Worm (Caenorhabditis elegans) whole organism, mixed stage, embryonic: ENCODE data around the gene F52D2.12.

Source experiments
- lsy-2 ChIP-seq: fragments of 150-350 bp; optimal IDR thresholded peaks from 2 replicates; lab custom pipeline; 2014; ENCODE audit warnings: missing biosample characterization, missing genetic modification characterization
- nhr-237 ChIP-seq: fragments of 150-350 bp; optimal IDR thresholded peaks from 2 replicates; lab custom pipeline; 2014; ENCODE audit warnings: missing biosample characterization, missing genetic modification characterization
- ztf-11 ChIP-seq: fragments of 150-350 bp; optimal IDR thresholded peaks from 2 replicates; lab custom pipeline; 2014; ENCODE audit warnings: missing biosample characterization, missing genetic modification characterization

DNA sequence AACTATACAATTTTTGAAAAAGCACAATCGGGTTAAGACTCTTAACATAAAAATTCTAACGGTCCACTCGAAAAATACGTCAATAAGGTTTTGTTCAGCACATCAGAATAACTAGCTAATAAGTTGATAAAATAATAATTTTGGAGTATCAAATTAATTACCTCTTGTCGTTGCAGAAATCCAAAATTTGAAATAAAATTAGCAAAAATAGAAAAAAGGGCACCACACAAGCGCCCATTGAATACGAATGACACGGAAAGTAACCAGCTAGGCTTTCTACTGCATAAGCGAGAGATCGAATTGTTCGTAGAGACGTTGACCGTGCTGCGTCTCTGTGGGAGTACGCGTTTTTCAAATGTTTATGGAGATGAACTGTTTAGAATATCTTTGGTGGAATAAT is 18.8 kb upstream of the F52D2.12 start:
- no peak for TF ChIP-seq nhr-237
- no peak for TF ChIP-seq ztf-11 (tag; lab: Kevin White, UChicago)
- no peak for TF ChIP-seq lsy-2 (tag; lab: Kevin White, UChicago)
